Worm (Caenorhabditis elegans): ENCODE data around the gene clec-57.

DNA sequence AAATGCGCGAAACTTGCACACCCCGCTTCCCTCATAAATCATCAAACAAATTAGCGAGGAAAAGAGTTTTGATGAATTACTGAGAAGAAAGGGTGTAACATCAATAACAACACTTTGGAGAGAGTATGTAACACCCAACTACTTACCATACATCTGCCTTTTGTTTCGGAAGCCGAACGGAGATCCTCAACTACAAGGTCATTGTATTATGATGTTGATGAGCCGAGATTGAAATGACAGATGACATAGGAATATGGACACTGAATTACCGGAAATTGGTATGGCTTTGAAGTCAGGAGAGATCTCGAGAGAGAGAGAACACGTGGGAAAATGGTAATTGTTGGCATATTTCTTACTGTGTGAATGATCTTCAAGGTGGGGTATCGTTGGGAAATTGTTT lies 43.0 kb upstream of the clec-57 start:
- TF ChIP-seq ZK546.5 (tag; optimal IDR thresholded peaks at IDR 0.05) (no peak), unc-62 (GFP tag; optimal IDR thresholded peaks at IDR 0.05) (no peak), ceh-16 (tag; optimal IDR thresholded peaks at IDR 0.05) (no peak), peb-1 (tag; optimal IDR thresholded peaks at IDR 0.05) (no peak), nhr-12 (tag; optimal IDR thresholded peaks at IDR 0.05) (no peak), snpc-4 (tag; optimal IDR thresholded peaks at IDR 0.05) (no peak), nhr-6 (tag; optimal IDR thresholded peaks at IDR 0.05) (no peak)
